Fruit fly (Drosophila melanogaster) whole organism, embryonic: ENCODE measurements around the gene PolG2.
A peak's percentile ranks its signal among the peaks of the same experiment; 100 is the strongest.

ENCODE experiments used
- Atf6 ChIP-seq: fragments of 200-800 bp; sonication (Bioruptor generic); IDR thresholded peaks from 2 replicates; pipeline ENCODE4 v1.3.6; 2022; ENCODE audit warnings: missing biosample characterization, missing genetic modification characterization
- CG1024 ChIP-seq: fragments of 200-800 bp; sonication (Bioruptor generic); IDR thresholded peaks from 2 replicates; pipeline ENCODE4 v1.3.6; 2022; ENCODE audit warnings: missing biosample characterization, missing genetic modification characterization
- CG10274 ChIP-seq: fragments of 200-800 bp; sonication (Bioruptor generic); optimal IDR thresholded peaks from 3 replicates; lab custom pipeline; 2017; ENCODE audit warnings: missing biosample characterization, mild to moderate bottlenecking, missing genetic modification characterization
- CG11085 ChIP-seq: fragments of 200-800 bp; sonication (Bioruptor generic); IDR thresholded peaks from 2 replicates; pipeline ENCODE4 v1.3.6; 2022; ENCODE audit warnings: missing biosample characterization, missing genetic modification characterization
- CG1647 ChIP-seq: fragments of 200-800 bp; sonication (Bioruptor generic); optimal IDR thresholded peaks from 3 replicates; lab custom pipeline; 2016; ENCODE audit warnings: missing biosample characterization, missing genetic modification characterization
- CG16813 ChIP-seq: fragments of 200-800 bp; sonication (Bioruptor generic); IDR thresholded peaks from 3 replicates; pipeline ENCODE4 v1.3.6; 2022; ENCODE audit warnings: missing biosample characterization, missing genetic modification characterization; ENCODE audit not compliant: partially characterized antibody
- CG17328 ChIP-seq: fragments of 200-800 bp; sonication (Bioruptor generic); IDR thresholded peaks from 2 replicates; pipeline ENCODE4 v1.3.6; 2022; ENCODE audit warnings: missing biosample characterization, missing genetic modification characterization
- CG18764 ChIP-seq: fragments of 200-800 bp; sonication (Bioruptor generic); optimal IDR thresholded peaks from 3 replicates; lab custom pipeline; 2016; ENCODE audit warnings: missing biosample characterization, missing genetic modification characterization
- CG31441 ChIP-seq: fragments of 200-800 bp; sonication (Bioruptor generic); IDR thresholded peaks from 2 replicates; pipeline ENCODE4 v1.3.6; 2022; ENCODE audit warnings: missing biosample characterization, missing genetic modification characterization
- CG32532 ChIP-seq: fragments of 200-800 bp; sonication (Bioruptor generic); IDR thresholded peaks from 2 replicates; pipeline ENCODE4 v1.3.6; 2022; ENCODE audit warnings: missing biosample characterization, missing genetic modification characterization
- CG33213 ChIP-seq: fragments of 200-800 bp; sonication (Bioruptor generic); optimal IDR thresholded peaks from 3 replicates; lab custom pipeline; 2016; ENCODE audit warnings: missing biosample characterization, missing genetic modification characterization
- CG6175 ChIP-seq: fragments of 200-800 bp; sonication (Bioruptor generic); IDR thresholded peaks from 3 replicates; pipeline ENCODE4 v1.3.6; 2022; ENCODE audit warnings: missing biosample characterization, missing genetic modification characterization
- CG7372 ChIP-seq: fragments of 200-800 bp; sonication (Bioruptor generic); IDR thresholded peaks from 2 replicates; pipeline ENCODE4 v1.3.6; 2022; ENCODE audit warnings: missing biosample characterization, missing genetic modification characterization
- CG8924 ChIP-seq: fragments of 200-800 bp; optimal IDR thresholded peaks from 3 replicates; lab custom pipeline; 2019; ENCODE audit warnings: missing biosample characterization, mild to moderate bottlenecking, missing genetic modification characterization, moderate library complexity
- CG9609 ChIP-seq: fragments of 200-800 bp; sonication (Bioruptor generic); optimal IDR thresholded peaks from 3 replicates; lab custom pipeline; 2016; ENCODE audit warnings: missing biosample characterization, missing genetic modification characterization
- Drgx ChIP-seq: fragments of 200-800 bp; sonication (Bioruptor generic); IDR thresholded peaks from 2 replicates; pipeline ENCODE4 v1.3.6; 2022; ENCODE audit warnings: missing biosample characterization, missing genetic modification characterization
- E2f1 ChIP-seq: fragments of 200-800 bp; sonication (Bioruptor generic); IDR thresholded peaks from 2 replicates; pipeline ENCODE4 v1.3.6; 2022; ENCODE audit warnings: missing biosample characterization, missing genetic modification characterization
- Gug ChIP-seq: fragments of 200-800 bp; sonication (Bioruptor generic); IDR thresholded peaks from 4 replicates; pipeline ENCODE4 v1.3.6; 2022; ENCODE audit warnings: missing biosample characterization, missing genetic modification characterization
- HLH3B ChIP-seq: fragments of 200-800 bp; sonication (Bioruptor generic); IDR thresholded peaks from 2 replicates; pipeline ENCODE4 v1.3.6; 2022; ENCODE audit warnings: missing biosample characterization, missing genetic modification characterization
- Hr78 ChIP-seq, 2 experiments: fragments of 200-800 bp in 1 of 2; fragments of >200 bp in 1 of 2; sonication (Bioruptor generic) in 1 of 2; optimal IDR thresholded peaks; 2 replicates each; lab custom pipeline; 2017 to 2019; ENCODE audit warnings: missing biosample characterization in 2 of 2, missing genetic modification characterization in 2 of 2, mild to moderate bottlenecking in 1 of 2, moderate library complexity in 1 of 2
- Nf-YA ChIP-seq: fragments of 200-800 bp; sonication (Bioruptor generic); IDR thresholded peaks from 2 replicates; pipeline ENCODE4 v1.3.6; 2022; ENCODE audit warnings: missing biosample characterization, missing genetic modification characterization
- Ptx1 ChIP-seq: fragments of 200-800 bp; sonication (Bioruptor generic); IDR thresholded peaks from 2 replicates; pipeline ENCODE4 v1.3.6; 2022; ENCODE audit warnings: missing biosample characterization, missing genetic modification characterization
- Stat92E ChIP-seq, 3 experiments: fragments of >200 bp in 2 of 3; fragments of 200-800 bp in 1 of 3; sonication (Bioruptor generic) in 1 of 3; optimal IDR thresholded peaks; 2 replicates each; lab custom pipeline; 2017 to 2019; ENCODE audit warnings: missing biosample characterization in 3 of 3, missing genetic modification characterization in 3 of 3, mild to moderate bottlenecking in 1 of 3, moderate library complexity in 1 of 3
- TFAM ChIP-seq: fragments of 200-800 bp; sonication (Bioruptor generic); optimal IDR thresholded peaks from 2 replicates; lab custom pipeline; 2017; ENCODE audit warnings: missing biosample characterization, missing genetic modification characterization, inconsistent platforms
- Trl ChIP-seq, 3 experiments: fragments of >200 bp in 2 of 3; fragments of 200-800 bp in 1 of 3; sonication (Bioruptor generic) in 1 of 3; optimal IDR thresholded peaks; 2 replicates in 1 of 3; 3 replicates in 2 of 3; lab custom pipeline; 2016 to 2017; ENCODE audit warnings: missing biosample characterization in 1 of 3, missing genetic modification characterization in 1 of 3
- bbx ChIP-seq: fragments of 200-800 bp; sonication (Bioruptor generic); IDR thresholded peaks from 2 replicates; pipeline ENCODE4 v1.3.6; 2022; ENCODE audit warnings: missing biosample characterization, missing genetic modification characterization; ENCODE audit not compliant: partially characterized antibody
- bsh ChIP-seq, 2 experiments: fragments of 200-800 bp; sonication (Bioruptor generic); optimal IDR thresholded peaks; 2 replicates each; lab custom pipeline; 2017 to 2018; ENCODE audit warnings: mild to moderate bottlenecking in 2 of 2, missing biosample characterization in 2 of 2, missing genetic modification characterization in 2 of 2, moderate library complexity in 1 of 2
- chinmo ChIP-seq: fragments of 200-800 bp; sonication (Bioruptor generic); IDR thresholded peaks from 4 replicates; pipeline ENCODE4 v1.3.6; 2022; ENCODE audit warnings: missing biosample characterization, missing genetic modification characterization; ENCODE audit not compliant: partially characterized antibody
- crc ChIP-seq: fragments of 200-800 bp; sonication (Bioruptor generic); optimal IDR thresholded peaks from 2 replicates; lab custom pipeline; 2016; ENCODE audit warnings: missing biosample characterization, missing genetic modification characterization
- crol ChIP-seq: fragments of 200-800 bp; sonication (Bioruptor generic); IDR thresholded peaks from 2 replicates; pipeline ENCODE4 v1.3.6; 2022; ENCODE audit warnings: missing biosample characterization, missing genetic modification characterization
- ems ChIP-seq: fragments of 200-800 bp; sonication (Bioruptor generic); optimal IDR thresholded peaks from 3 replicates; lab custom pipeline; 2016; ENCODE audit warnings: missing biosample characterization, missing genetic modification characterization
- eyg ChIP-seq: fragments of 200-800 bp; sonication (Bioruptor generic); optimal IDR thresholded peaks from 3 replicates; lab custom pipeline; 2016; ENCODE audit warnings: missing biosample characterization, missing genetic modification characterization
- fru ChIP-seq: fragments of >200 bp; optimal IDR thresholded peaks from 2 replicates; lab custom pipeline; 2017
- gce ChIP-seq: fragments of 200-800 bp; sonication (Bioruptor generic); IDR thresholded peaks from 3 replicates; pipeline ENCODE4 v1.3.6; 2022; ENCODE audit warnings: missing biosample characterization, missing genetic modification characterization
- gsb ChIP-seq: fragments of 200-800 bp; sonication (Bioruptor generic); IDR thresholded peaks from 2 replicates; pipeline ENCODE4 v1.3.6; 2022; ENCODE audit warnings: missing biosample characterization, missing genetic modification characterization
- h ChIP-seq: fragments of >200 bp; optimal IDR thresholded peaks from 2 replicates; lab custom pipeline; 2017
- hb ChIP-seq: fragments of 200-800 bp; sonication (Bioruptor generic); IDR thresholded peaks from 3 replicates; pipeline ENCODE4 v1.3.6; 2022; ENCODE audit warnings: missing biosample characterization, missing genetic modification characterization; ENCODE audit not compliant: partially characterized antibody
- insv ChIP-seq, 2 experiments: fragments of 200-800 bp; sonication (Bioruptor generic); optimal IDR thresholded peaks; 3 replicates each; lab custom pipeline; 2016 to 2018; ENCODE audit warnings: missing biosample characterization in 2 of 2, missing genetic modification characterization in 2 of 2
- jumu ChIP-seq: fragments of 200-800 bp; sonication (Bioruptor generic); optimal IDR thresholded peaks from 3 replicates; lab custom pipeline; 2016; ENCODE audit warnings: missing biosample characterization, missing genetic modification characterization
- pan ChIP-seq, 4 experiments: fragments of >200 bp in 3 of 4; fragments of 200-800 bp in 1 of 4; sonication (Bioruptor generic) in 1 of 4; optimal IDR thresholded peaks in 3 of 4; IDR thresholded peaks in 1 of 4; 2 replicates each; pipeline versions ENCODE4 v1.3.6 to Lab custom; 2017 to 2022; ENCODE audit warnings: missing biosample characterization in 2 of 4, missing genetic modification characterization in 2 of 4, mixed read lengths in 1 of 4
- pnt ChIP-seq: fragments of 200-800 bp; sonication (Bioruptor generic); optimal IDR thresholded peaks from 3 replicates; lab custom pipeline; 2016; ENCODE audit warnings: missing biosample characterization, missing genetic modification characterization
- pzg ChIP-seq: fragments of 200-800 bp; sonication (Bioruptor generic); optimal IDR thresholded peaks from 3 replicates; lab custom pipeline; 2018; ENCODE audit warnings: missing biosample characterization, mild to moderate bottlenecking, missing genetic modification characterization, moderate library complexity
- ro ChIP-seq: fragments of 200-800 bp; sonication (Bioruptor generic); IDR thresholded peaks from 2 replicates; pipeline ENCODE4 v1.3.6; 2022; ENCODE audit warnings: missing biosample characterization, missing genetic modification characterization
- sd ChIP-seq: fragments of 200-800 bp; sonication (Bioruptor generic); optimal IDR thresholded peaks from 3 replicates; lab custom pipeline; 2018; ENCODE audit warnings: missing biosample characterization, mild to moderate bottlenecking, missing genetic modification characterization, moderate library complexity
- sisA ChIP-seq: fragments of 200-800 bp; sonication (Bioruptor generic); IDR thresholded peaks from 2 replicates; pipeline ENCODE4 v1.3.6; 2022; ENCODE audit warnings: missing biosample characterization, missing genetic modification characterization
- sna ChIP-seq: fragments of 200-800 bp; sonication (Bioruptor generic); IDR thresholded peaks from 2 replicates; pipeline ENCODE4 v1.3.6; 2022; ENCODE audit warnings: missing biosample characterization, missing genetic modification characterization; ENCODE audit not compliant: partially characterized antibody
- sr ChIP-seq: fragments of 200-800 bp; sonication (Bioruptor generic); IDR thresholded peaks from 3 replicates; pipeline ENCODE4 v1.3.6; 2022; ENCODE audit warnings: missing biosample characterization, missing genetic modification characterization
- trem ChIP-seq: fragments of 200-800 bp; optimal IDR thresholded peaks from 3 replicates; lab custom pipeline; 2019; ENCODE audit warnings: missing biosample characterization, mild to moderate bottlenecking, missing genetic modification characterization, moderate library complexity
- vvl ChIP-seq: fragments of 200-800 bp; sonication (Bioruptor generic); IDR thresholded peaks from 2 replicates; pipeline ENCODE4 v1.3.6; 2022; ENCODE audit warnings: missing biosample characterization, missing genetic modification characterization
- yki ChIP-seq: fragments of >200 bp; optimal IDR thresholded peaks from 3 replicates; lab custom pipeline; 2018
- zfh2 ChIP-seq: fragments of 200-800 bp; sonication (Bioruptor generic); optimal IDR thresholded peaks from 2 replicates; lab custom pipeline; 2016; ENCODE audit warnings: missing biosample characterization, missing genetic modification characterization

PolG2 gene

dm6 chr2L:13803032-13803661 is 29.8 kb downstream of the PolG2 start, which contains the start of gene CAH1 (continued):
- no peak for TF ChIP-seq CG10274
- TF ChIP-seq ro = no peak
- TF ChIP-seq crc (GFP tag; lab: Kevin White, UChicago) = no peak
- TF ChIP-seq sisA (GFP tag; lab: Robert Waterston, UW) = no peak
- TF ChIP-seq jumu = no peak
- no peak for TF ChIP-seq Atf6 (GFP tag; lab: Robert Waterston, UW)
- no peak for TF ChIP-seq TFAM (GFP tag; lab: Kevin White, UChicago)
- TF ChIP-seq CG7372 = no peak
- no peak for TF ChIP-seq E2f1 (GFP tag; lab: Robert Waterston, UW)
- no peak for TF ChIP-seq insv (GFP tag; optimal IDR thresholded peaks at IDR 0.05; lab: Kevin White, UChicago)
- no peak for TF ChIP-seq bsh (GFP tag; optimal IDR thresholded peaks at IDR 0.05; lab: Kevin White, UChicago)
- TF ChIP-seq bbx (GFP tag; lab: Robert Waterston, UW) = no peak
- TF ChIP-seq pzg = no peak
- TF ChIP-seq CG8924 (tag; lab: Kevin White, UChicago) = no peak
- no peak for TF ChIP-seq eyg (GFP tag; lab: Kevin White, UChicago)
- no peak for TF ChIP-seq gce (GFP tag; lab: Robert Waterston, UW)
- TF ChIP-seq CG16813 (GFP tag; lab: Robert Waterston, UW) = no peak
- no peak for TF ChIP-seq gsb (GFP tag; lab: Robert Waterston, UW)
- 0 out of 3 replicates have a peak, but pooled peaks have one; percentile 61 for TF ChIP-seq CG6175
- peak in 1 of 2 experiments; percentile 37 for TF ChIP-seq Trl (optimal IDR thresholded peaks at IDR 0.05; lab: Kevin White, UChicago)
- TF ChIP-seq Trl (GFP tag; optimal IDR thresholded peaks at IDR 0.05; lab: Kevin White, UChicago) = no peak
- no peak for TF ChIP-seq h (lab: Kevin White, UChicago)
- TF ChIP-seq Ptx1 = no peak
- no peak for TF ChIP-seq Drgx
- no peak for TF ChIP-seq Gug (GFP tag; lab: Robert Waterston, UW)
- no peak for TF ChIP-seq pnt (GFP tag; lab: Kevin White, UChicago)
- no peak for TF ChIP-seq hb (GFP tag; lab: Robert Waterston, UW)
- TF ChIP-seq sr = no peak
- TF ChIP-seq sna (GFP tag; lab: Robert Waterston, UW) = no peak
- TF ChIP-seq ems = no peak
- TF ChIP-seq CG1024 (GFP tag; lab: Robert Waterston, UW) = no peak
- peak; percentile 92 for TF ChIP-seq crol
- TF ChIP-seq sd = no peak
- TF ChIP-seq zfh2 = no peak
- TF ChIP-seq chinmo (GFP tag; lab: Robert Waterston, UW) = peak; percentile 93
- no peak for TF ChIP-seq pan (optimal IDR thresholded peaks at IDR 0.05; lab: Kevin White, UChicago)
- peak in 1 of 2 experiments; percentile 40 for TF ChIP-seq pan (GFP tag; optimal IDR thresholded peaks at IDR 0.05 in 1 of 2, IDR thresholded peaks at IDR 0.05 in 1 of 2)
- no peak for TF ChIP-seq CG9609 (GFP tag; lab: Kevin White, UChicago)
- TF ChIP-seq CG31441 (GFP tag; lab: Robert Waterston, UW) = no peak
- TF ChIP-seq CG18764 (GFP tag; lab: Kevin White, UChicago) = no peak
- TF ChIP-seq Hr78 (GFP tag; optimal IDR thresholded peaks at IDR 0.05; lab: Kevin White, UChicago) = peak in 1 of 2 experiments; percentile 96
- no peak for TF ChIP-seq yki (lab: Kevin White, UChicago)
- TF ChIP-seq fru (lab: Kevin White, UChicago) = no peak
- TF ChIP-seq CG11085 (GFP tag; lab: Robert Waterston, UW) = no peak
- TF ChIP-seq CG17328 = 0 out of 2 replicates have a peak, but pooled peaks have one; percentile 9
- TF ChIP-seq HLH3B (GFP tag; lab: Robert Waterston, UW) = no peak
- no peak for TF ChIP-seq Stat92E (GFP tag; optimal IDR thresholded peaks at IDR 0.05; lab: Kevin White, UChicago)
- peak; percentile 57; the same call in 1 of the 2 replicates for TF ChIP-seq vvl (GFP tag; lab: Robert Waterston, UW)
- no peak for TF ChIP-seq CG33213 (GFP tag; lab: Kevin White, UChicago)
- no peak for TF ChIP-seq CG1647
- peak; percentile 19; the same call in 1 of the 2 replicates for TF ChIP-seq CG32532 (GFP tag; lab: Robert Waterston, UW)
- TF ChIP-seq Nf-YA (GFP tag; lab: Robert Waterston, UW) = no peak
- no peak for TF ChIP-seq trem (tag; lab: Kevin White, UChicago)
